Fruit fly (Drosophila melanogaster) whole organism, embryonic: ENCODE data around the gene NANS.

Source experiments
- Ada2b ChIP-seq: fragments of 200-800 bp; sonication (Bioruptor generic); IDR thresholded peaks from 2 replicates; pipeline ENCODE4 v1.3.6; 2022; ENCODE audit warnings: missing biosample characterization, missing genetic modification characterization
- CG10654 ChIP-seq: fragments of 200-800 bp; sonication (Bioruptor generic); optimal IDR thresholded peaks from 2 replicates; lab custom pipeline; 2016; ENCODE audit warnings: missing biosample characterization, missing genetic modification characterization
- CG11085 ChIP-seq: fragments of 200-800 bp; sonication (Bioruptor generic); IDR thresholded peaks from 2 replicates; pipeline ENCODE4 v1.3.6; 2022; ENCODE audit warnings: missing biosample characterization, missing genetic modification characterization
- CG11695 ChIP-seq: fragments of 200-800 bp; sonication (Bioruptor generic); IDR thresholded peaks from 3 replicates; pipeline ENCODE4 v1.3.6; 2022; ENCODE audit warnings: missing biosample characterization, missing genetic modification characterization
- CG12071 ChIP-seq: fragments of 200-800 bp; sonication (Bioruptor generic); optimal IDR thresholded peaks from 3 replicates; lab custom pipeline; 2018; ENCODE audit warnings: missing biosample characterization, mild to moderate bottlenecking, missing genetic modification characterization
- CG1233 ChIP-seq: fragments of 200-800 bp; sonication (Bioruptor generic); optimal IDR thresholded peaks from 4 replicates; lab custom pipeline; 2018; ENCODE audit warnings: missing biosample characterization, mild to moderate bottlenecking, missing genetic modification characterization
- CG12391 ChIP-seq: fragments of 200-800 bp; sonication (Bioruptor generic); optimal IDR thresholded peaks from 3 replicates; lab custom pipeline; 2018; ENCODE audit warnings: missing biosample characterization, mild to moderate bottlenecking, missing genetic modification characterization, moderate library complexity
- CG12744 ChIP-seq: fragments of 200-800 bp; sonication (Bioruptor generic); optimal IDR thresholded peaks from 2 replicates; lab custom pipeline; 2016; ENCODE audit warnings: missing biosample characterization, missing genetic modification characterization
- CG13424 ChIP-seq: fragments of 200-800 bp; sonication (Bioruptor generic); optimal IDR thresholded peaks from 2 replicates; lab custom pipeline; 2019; ENCODE audit warnings: missing biosample characterization, mild to moderate bottlenecking, missing genetic modification characterization, moderate library complexity
- CG13894 ChIP-seq: fragments of 200-800 bp; sonication (Bioruptor generic); optimal IDR thresholded peaks from 3 replicates; lab custom pipeline; 2018; ENCODE audit warnings: missing biosample characterization, mild to moderate bottlenecking, missing genetic modification characterization, moderate library complexity
- CG14710 ChIP-seq: fragments of 200-800 bp; sonication (Bioruptor generic); optimal IDR thresholded peaks from 3 replicates; lab custom pipeline; 2019; ENCODE audit warnings: missing biosample characterization, mild to moderate bottlenecking, missing genetic modification characterization, moderate library complexity
- CG1529 ChIP-seq: fragments of 200-800 bp; sonication (Bioruptor generic); optimal IDR thresholded peaks from 3 replicates; lab custom pipeline; 2018; ENCODE audit warnings: missing biosample characterization, missing genetic modification characterization
- CG1832 ChIP-seq: fragments of 200-800 bp; sonication (Bioruptor generic); optimal IDR thresholded peaks from 2 replicates; lab custom pipeline; 2017; ENCODE audit warnings: missing biosample characterization, mild to moderate bottlenecking, missing genetic modification characterization, inconsistent platforms
- CG18476 ChIP-seq: fragments of 200-800 bp; sonication (Bioruptor generic); optimal IDR thresholded peaks from 2 replicates; lab custom pipeline; 2016; ENCODE audit warnings: missing biosample characterization, mild to moderate bottlenecking, missing genetic modification characterization
- CG18599 ChIP-seq: fragments of 200-800 bp; sonication (Bioruptor generic); optimal IDR thresholded peaks from 3 replicates; lab custom pipeline; 2017; ENCODE audit warnings: missing biosample characterization, missing genetic modification characterization, mild to moderate bottlenecking, moderate library complexity, missing genetic modification reagents
- CG2889 ChIP-seq: fragments of 200-800 bp; sonication (Bioruptor generic); IDR thresholded peaks from 3 replicates; pipeline ENCODE4 v1.3.6; 2022; ENCODE audit warnings: missing biosample characterization, missing genetic modification characterization
- CG34422 ChIP-seq: fragments of 200-800 bp; sonication (Bioruptor generic); IDR thresholded peaks from 3 replicates; pipeline ENCODE4 v1.3.6; 2022; ENCODE audit warnings: missing biosample characterization, missing genetic modification characterization
- CG3838 ChIP-seq: fragments of 200-800 bp; sonication (Bioruptor generic); optimal IDR thresholded peaks from 3 replicates; lab custom pipeline; 2016; ENCODE audit warnings: missing biosample characterization, missing genetic modification characterization
- Camta ChIP-seq: fragments of 200-800 bp; sonication (Bioruptor generic); optimal IDR thresholded peaks from 2 replicates; lab custom pipeline; 2016; ENCODE audit warnings: missing biosample characterization, missing genetic modification characterization
- Dbx ChIP-seq: fragments of 200-800 bp; sonication (Bioruptor generic); IDR thresholded peaks from 3 replicates; pipeline ENCODE4 v1.3.6; 2022; ENCODE audit warnings: missing biosample characterization, missing genetic modification characterization
- Ets65A ChIP-seq: fragments of 200-800 bp; sonication (Bioruptor generic); peaks from one replicate; lab custom pipeline; 2016; ENCODE audit warnings: missing biosample characterization, missing genetic modification characterization
- Fer1 ChIP-seq: fragments of 200-800 bp; sonication (Bioruptor generic); optimal IDR thresholded peaks from 2 replicates; lab custom pipeline; 2017; ENCODE audit warnings: missing biosample characterization, mild to moderate bottlenecking, missing genetic modification characterization
- HLH3B ChIP-seq: fragments of 200-800 bp; sonication (Bioruptor generic); IDR thresholded peaks from 2 replicates; pipeline ENCODE4 v1.3.6; 2022; ENCODE audit warnings: missing biosample characterization, missing genetic modification characterization
- HLH54F ChIP-seq: fragments of 200-800 bp; sonication (Bioruptor generic); optimal IDR thresholded peaks from 3 replicates; lab custom pipeline; 2016; ENCODE audit warnings: missing biosample characterization, missing genetic modification characterization
- Neu2 ChIP-seq: fragments of 200-800 bp; sonication (Bioruptor generic); optimal IDR thresholded peaks from 3 replicates; lab custom pipeline; 2016; ENCODE audit warnings: missing biosample characterization, missing genetic modification characterization, borderline replicate concordance
- Nf-YB ChIP-seq: fragments of 200-800 bp; sonication (Bioruptor generic); optimal IDR thresholded peaks from 3 replicates; lab custom pipeline; 2019; ENCODE audit warnings: missing biosample characterization, mild to moderate bottlenecking, missing genetic modification characterization, moderate library complexity
- Scr ChIP-seq: fragments of 200-800 bp; sonication (Bioruptor generic); IDR thresholded peaks from 2 replicates; pipeline ENCODE4 v1.3.6; 2022; ENCODE audit warnings: missing biosample characterization, missing genetic modification characterization; ENCODE audit not compliant: partially characterized antibody
- Side ChIP-seq: fragments of 200-800 bp; sonication (Bioruptor generic); optimal IDR thresholded peaks from 2 replicates; lab custom pipeline; 2016; ENCODE audit warnings: missing biosample characterization, missing genetic modification characterization
- Tbp ChIP-seq: fragments of >200 bp; optimal IDR thresholded peaks from 2 replicates; lab custom pipeline; 2018; ENCODE audit warnings: missing biosample characterization, missing genetic modification characterization
- bab2 ChIP-seq: fragments of 200-800 bp; sonication (Bioruptor generic); optimal IDR thresholded peaks from 2 replicates; lab custom pipeline; 2016; ENCODE audit warnings: missing biosample characterization, missing genetic modification characterization
- cato ChIP-seq: fragments of 200-800 bp; sonication (Bioruptor generic); optimal IDR thresholded peaks from 2 replicates; lab custom pipeline; 2016; ENCODE audit warnings: missing biosample characterization, missing genetic modification characterization, borderline replicate concordance
- chm ChIP-seq: fragments of 200-800 bp; sonication (Bioruptor generic); IDR thresholded peaks from 2 replicates; pipeline ENCODE4 v1.3.6; 2022; ENCODE audit warnings: missing biosample characterization, missing genetic modification characterization
- dm ChIP-seq: fragments of 200-800 bp; sonication (Bioruptor generic); optimal IDR thresholded peaks from 3 replicates; lab custom pipeline; 2016; ENCODE audit warnings: missing biosample characterization, missing genetic modification characterization
- eyg ChIP-seq: fragments of 200-800 bp; sonication (Bioruptor generic); optimal IDR thresholded peaks from 3 replicates; lab custom pipeline; 2016; ENCODE audit warnings: missing biosample characterization, missing genetic modification characterization
- gfzf ChIP-seq: fragments of 200-800 bp; sonication (Bioruptor generic); optimal IDR thresholded peaks from 2 replicates; lab custom pipeline; 2016; ENCODE audit warnings: missing biosample characterization, mild to moderate bottlenecking, missing genetic modification characterization, moderate library complexity
- hbn ChIP-seq: fragments of 200-800 bp; sonication (Bioruptor generic); IDR thresholded peaks from 2 replicates; pipeline ENCODE4 v1.3.6; 2022; ENCODE audit warnings: missing biosample characterization, missing genetic modification characterization; ENCODE audit not compliant: partially characterized antibody
- insv ChIP-seq, 2 experiments: fragments of 200-800 bp; sonication (Bioruptor generic); optimal IDR thresholded peaks; 3 replicates each; lab custom pipeline; 2016 to 2018; ENCODE audit warnings: missing biosample characterization in 2 of 2, missing genetic modification characterization in 2 of 2
- jumu ChIP-seq: fragments of 200-800 bp; sonication (Bioruptor generic); optimal IDR thresholded peaks from 3 replicates; lab custom pipeline; 2016; ENCODE audit warnings: missing biosample characterization, missing genetic modification characterization
- knrl ChIP-seq: fragments of 200-800 bp; sonication (Bioruptor generic); IDR thresholded peaks from 3 replicates; pipeline ENCODE4 v1.3.6; 2022; ENCODE audit warnings: missing biosample characterization, missing genetic modification characterization; ENCODE audit not compliant: partially characterized antibody
- lbe ChIP-seq: fragments of 200-800 bp; sonication (Bioruptor generic); optimal IDR thresholded peaks from 2 replicates; lab custom pipeline; 2016; ENCODE audit warnings: missing biosample characterization, mild to moderate bottlenecking, missing genetic modification characterization
- lmd ChIP-seq: fragments of 200-800 bp; sonication (Bioruptor generic); IDR thresholded peaks from 2 replicates; pipeline ENCODE4 v1.3.6; 2022; ENCODE audit warnings: missing biosample characterization, missing genetic modification characterization
- salm ChIP-seq: fragments of 200-800 bp; sonication (Bioruptor generic); optimal IDR thresholded peaks from 2 replicates; lab custom pipeline; 2018; ENCODE audit warnings: missing biosample characterization, mild to moderate bottlenecking, missing genetic modification characterization
- sd ChIP-seq: fragments of 200-800 bp; sonication (Bioruptor generic); optimal IDR thresholded peaks from 3 replicates; lab custom pipeline; 2018; ENCODE audit warnings: missing biosample characterization, mild to moderate bottlenecking, missing genetic modification characterization, moderate library complexity
- shn ChIP-seq: fragments of 200-800 bp; sonication (Bioruptor generic); optimal IDR thresholded peaks from 3 replicates; lab custom pipeline; 2016; ENCODE audit warnings: missing biosample characterization, missing genetic modification characterization
- tgo ChIP-seq: fragments of 200-800 bp; sonication (Bioruptor generic); IDR thresholded peaks from 3 replicates; pipeline ENCODE4 v1.3.6; 2022; ENCODE audit warnings: missing biosample characterization, missing genetic modification characterization
- tll ChIP-seq, 2 experiments: fragments of 200-800 bp in 1 of 2; fragments of >200 bp in 1 of 2; sonication (Bioruptor generic) in 1 of 2; optimal IDR thresholded peaks; 2 replicates each; lab custom pipeline; 2017 to 2019; ENCODE audit warnings: missing biosample characterization in 2 of 2, missing genetic modification characterization in 2 of 2, mild to moderate bottlenecking in 1 of 2, moderate library complexity in 1 of 2
- tna ChIP-seq: fragments of 200-800 bp; sonication (Bioruptor generic); IDR thresholded peaks from 2 replicates; pipeline ENCODE4 v1.3.6; 2022; ENCODE audit warnings: missing biosample characterization, missing genetic modification characterization; ENCODE audit not compliant: partially characterized antibody
- trh ChIP-seq: fragments of 200-800 bp; sonication (Bioruptor generic); optimal IDR thresholded peaks from 2 replicates; lab custom pipeline; 2016; ENCODE audit warnings: missing biosample characterization, missing genetic modification characterization

The NANS gene

DNA sequence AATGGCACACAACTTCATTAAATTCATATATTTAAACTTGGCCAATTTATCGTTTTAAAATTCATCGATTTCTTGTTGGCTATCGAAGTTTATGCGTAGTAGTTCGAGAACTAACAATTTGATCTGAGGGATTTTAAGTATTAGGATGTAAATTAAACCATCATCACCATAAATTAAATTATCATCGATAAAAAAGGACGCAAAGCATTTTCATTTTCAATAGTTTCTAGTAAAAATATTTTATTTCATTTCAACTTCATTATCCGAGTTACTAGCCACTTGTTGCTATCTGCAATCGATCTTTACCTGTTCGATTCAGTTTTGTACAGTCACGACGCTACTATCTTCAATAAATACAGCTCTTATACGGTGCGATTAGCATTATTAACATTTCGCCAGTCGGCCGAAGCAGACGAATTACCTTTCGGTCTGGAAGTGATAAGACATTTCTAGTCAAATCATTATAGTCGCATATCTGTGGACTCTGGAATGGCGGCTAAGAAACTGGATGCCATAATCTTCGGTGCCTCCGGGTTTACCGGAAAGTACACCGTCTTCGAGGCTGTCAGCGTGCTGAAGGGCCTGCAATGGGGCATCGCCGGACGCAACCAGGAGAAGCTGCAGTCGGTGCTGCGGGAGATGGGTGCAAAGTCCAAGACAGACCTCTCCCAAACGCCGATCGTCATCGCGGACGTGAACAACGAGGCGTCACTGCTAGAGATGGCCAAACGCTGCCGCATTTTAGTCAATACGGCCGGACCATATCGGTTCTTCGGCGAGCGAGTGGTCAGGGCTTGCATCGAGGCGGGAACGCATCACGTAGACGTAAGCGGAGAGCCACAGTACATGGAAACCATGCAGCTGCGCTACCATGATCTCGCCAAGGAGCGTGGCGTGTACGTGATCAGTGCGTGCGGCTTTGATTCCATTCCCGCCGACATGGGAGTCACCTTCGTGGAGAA lies 19.9 kb upstream of the NANS start, which contains the start of gene CG5167 (continued):
- no peak for TF ChIP-seq CG18476 (GFP tag; lab: Kevin White, UChicago)
- peak; percentile 13 for TF ChIP-seq CG13894 (tag; lab: Kevin White, UChicago)
- TF ChIP-seq sd (tag; lab: Kevin White, UChicago), result no peak
- TF ChIP-seq Side, result no peak
- peak; percentile 51 for TF ChIP-seq CG14710 (tag; lab: Kevin White, UChicago)
- no peak for TF ChIP-seq knrl (GFP tag; lab: Robert Waterston, UW)
- no peak for TF ChIP-seq Ada2b (GFP tag; lab: Robert Waterston, UW)
- TF ChIP-seq gfzf, result no peak
- peak in 1 of 2 experiments; percentile 4 for TF ChIP-seq insv (GFP tag; optimal IDR thresholded peaks at IDR 0.05; lab: Kevin White, UChicago)
- no peak for TF ChIP-seq CG1529
- no peak for TF ChIP-seq CG1233 (GFP tag; lab: Kevin White, UChicago)
- peak; percentile 44 for TF ChIP-seq Ets65A (GFP tag; lab: Kevin White, UChicago)
- no peak for TF ChIP-seq Tbp (GFP tag; lab: Kevin White, UChicago)
- no peak for TF ChIP-seq Dbx
- TF ChIP-seq eyg (GFP tag; lab: Kevin White, UChicago), result no peak
- no peak for TF ChIP-seq tgo
- TF ChIP-seq Camta (GFP tag; lab: Kevin White, UChicago), result peak; percentile 32
- no peak for TF ChIP-seq HLH54F (GFP tag; lab: Kevin White, UChicago)
- no peak for TF ChIP-seq Neu2 (GFP tag; lab: Kevin White, UChicago)
- peak; percentile 63 for TF ChIP-seq CG13424 (tag; lab: Kevin White, UChicago)
- peak; percentile 27; the same call in 1 of the 3 replicates for TF ChIP-seq CG11695
- TF ChIP-seq CG11085 (GFP tag; lab: Robert Waterston, UW), result no peak
- TF ChIP-seq chm (GFP tag; lab: Robert Waterston, UW), result no peak; the same call in 1 of the 2 replicates
- 0 out of 3 replicates have a peak, but pooled peaks have one; percentile 30 for TF ChIP-seq CG34422 (GFP tag; lab: Robert Waterston, UW)
- TF ChIP-seq lmd, result peak; percentile 16; the same call in 1 of the 2 replicates
- no peak for TF ChIP-seq tll (GFP tag; optimal IDR thresholded peaks at IDR 0.05; lab: Kevin White, UChicago)
- no peak for TF ChIP-seq CG12744 (GFP tag; lab: Kevin White, UChicago)
- no peak; the same call in 1 of the 2 replicates for TF ChIP-seq Scr (GFP tag; lab: Robert Waterston, UW)
- TF ChIP-seq Nf-YB (GFP tag; lab: Kevin White, UChicago), result no peak
- TF ChIP-seq CG12071 (GFP tag; lab: Kevin White, UChicago), result no peak
- no peak for TF ChIP-seq cato
- peak; percentile 12 for TF ChIP-seq lbe (GFP tag; lab: Kevin White, UChicago)
- no peak for TF ChIP-seq CG10654
- TF ChIP-seq HLH3B (GFP tag; lab: Robert Waterston, UW), result no peak
- TF ChIP-seq trh (GFP tag; lab: Kevin White, UChicago), result no peak
- no peak for TF ChIP-seq CG2889 (GFP tag; lab: Robert Waterston, UW)
- 0 out of 2 replicates have a peak, but pooled peaks have one; percentile 17 for TF ChIP-seq hbn (GFP tag; lab: Robert Waterston, UW)
- TF ChIP-seq CG3838 (GFP tag; lab: Kevin White, UChicago), result no peak
- no peak for TF ChIP-seq bab2 (GFP tag; lab: Kevin White, UChicago)
- TF ChIP-seq CG1832 (GFP tag; lab: Kevin White, UChicago), result no peak
- no peak for TF ChIP-seq jumu
- peak; percentile 67 for TF ChIP-seq CG18599 (GFP tag; lab: Kevin White, UChicago)
- no peak for TF ChIP-seq shn (GFP tag; lab: Kevin White, UChicago)
- peak; percentile 72 for TF ChIP-seq CG12391 (tag; lab: Kevin White, UChicago)
- no peak for TF ChIP-seq tna (GFP tag; lab: Robert Waterston, UW)
- no peak for TF ChIP-seq dm
- peak; percentile 58 for TF ChIP-seq Fer1 (GFP tag; lab: Kevin White, UChicago)
- TF ChIP-seq salm (tag; lab: Kevin White, UChicago), result no peak
